Worm (Caenorhabditis elegans) whole organism, midembryonic: ENCODE results near the gene nlp-71.

ENCODE experiments used
- flt-1 ChIP-seq: fragments of 200-800 bp; sonication (Bioruptor generic); IDR thresholded peaks from 2 replicates; pipeline ENCODE4 v1.3.6; 2022; ENCODE audit warnings: missing genetic modification characterization, missing compliant biosample characterization
- klf-2 ChIP-seq: fragments of 200-800 bp; sonication (Bioruptor generic); conservative IDR thresholded peaks from 2 replicates; pipeline ENCODE4 v1.3.6; 2022; ENCODE audit warnings: missing genetic modification reagents, missing genetic modification characterization, missing compliant biosample characterization
- ztf-29 ChIP-seq: fragments of 200-800 bp; sonication (Bioruptor generic); IDR thresholded peaks from 2 replicates; pipeline ENCODE4 v1.3.6; 2022; ENCODE audit warnings: missing genetic modification reagents, missing genetic modification characterization, missing compliant biosample characterization

DNA sequence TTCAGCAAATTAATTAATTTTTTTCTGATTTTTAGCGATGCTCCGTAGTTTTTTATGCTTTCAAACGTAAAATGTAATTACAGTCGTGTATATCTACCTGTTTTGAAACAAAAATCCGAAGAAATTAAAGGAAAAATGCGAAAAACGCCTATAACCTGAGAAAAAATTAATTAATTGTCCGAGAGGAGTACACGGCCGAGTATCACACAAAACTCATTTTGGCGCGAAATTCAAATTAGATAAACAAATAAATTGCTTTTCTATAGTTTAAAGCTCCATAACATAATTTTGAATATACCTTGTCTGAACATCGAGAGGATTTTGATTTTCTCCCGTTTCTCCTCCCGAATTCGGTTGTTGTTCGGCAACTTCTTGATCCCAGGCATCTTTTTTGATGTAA, 43.9 kb downstream of the nlp-71 start:
- TF ChIP-seq klf-2 (GFP tag; lab: Robert Waterston, UW) (no peak), flt-1 (GFP tag; lab: Robert Waterston, UW) (no peak), ztf-29 (GFP tag; lab: Robert Waterston, UW) (no peak)
